Worm (Caenorhabditis elegans) whole organism, L4/young adult: ENCODE data around the gene ztf-14.

ENCODE experiments used
- W03F9.2 ChIP-seq: fragments of 150-350 bp; optimal IDR thresholded peaks from 2 replicates; lab custom pipeline; 2014; ENCODE audit warnings: missing biosample characterization, missing genetic modification characterization
- him-1 ChIP-seq: sonication (generic microtip); optimal IDR thresholded peaks from 2 replicates; lab custom pipeline; 2016; ENCODE audit warnings: missing genotype, missing genetic modification reagents, missing genetic modification characterization, missing compliant biosample characterization

DNA sequence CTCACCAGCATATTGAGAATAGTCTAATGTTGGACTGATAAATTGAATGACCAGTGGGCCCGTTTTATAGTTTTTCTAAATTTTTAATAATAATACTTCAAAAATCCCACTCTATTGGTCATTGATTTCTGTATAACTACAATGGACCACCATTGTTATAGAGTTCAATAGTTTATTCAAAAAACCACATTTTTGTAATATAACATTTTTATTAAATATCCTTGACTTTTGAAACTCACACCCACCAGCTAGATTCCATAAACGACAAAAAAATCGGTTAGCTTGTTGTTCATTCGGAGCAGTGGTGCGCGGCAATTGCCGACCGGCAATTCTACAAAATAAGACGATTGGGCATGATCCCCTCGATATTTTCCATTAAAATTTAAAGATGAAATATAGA, 31.7 kb downstream of the ztf-14 start, which contains the start of gene nspc-18:
- TF ChIP-seq him-1 (no peak), W03F9.2 (no peak)
